Fruit fly (Drosophila melanogaster): ENCODE data around the gene tsg.

tsg gene

DNA sequence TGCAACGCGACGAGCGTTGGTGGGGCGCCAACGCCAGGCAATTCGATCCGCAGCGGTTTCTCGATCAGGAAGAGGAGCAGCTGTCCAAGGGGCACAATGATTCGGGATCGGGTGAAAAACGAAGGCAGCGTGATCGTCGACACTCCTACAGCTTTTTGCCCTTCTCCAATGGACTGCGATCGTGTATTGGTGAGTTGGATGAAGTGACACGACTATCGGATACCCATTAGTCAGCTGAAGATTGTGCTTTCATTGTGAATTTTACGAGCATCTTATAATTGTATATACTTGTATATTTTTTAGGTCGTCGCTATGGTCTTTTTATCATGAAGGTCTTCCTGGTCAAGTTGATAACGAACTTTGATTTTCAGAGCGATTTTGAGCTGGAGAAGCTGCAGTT, 46.0 kb upstream of the tsg start (continued):
- TF ChIP-seq tna (GFP tag; IDR thresholded peaks at IDR 0.05; ENCODE audit: partially characterized antibody) (peak; percentile 66; the same call in 1 of the 2 replicates), CG15269 (tag; optimal IDR thresholded peaks at IDR 0.05) (no peak), CG9215 (GFP tag; IDR thresholded peaks at IDR 0.05) (no peak)

DNA sequence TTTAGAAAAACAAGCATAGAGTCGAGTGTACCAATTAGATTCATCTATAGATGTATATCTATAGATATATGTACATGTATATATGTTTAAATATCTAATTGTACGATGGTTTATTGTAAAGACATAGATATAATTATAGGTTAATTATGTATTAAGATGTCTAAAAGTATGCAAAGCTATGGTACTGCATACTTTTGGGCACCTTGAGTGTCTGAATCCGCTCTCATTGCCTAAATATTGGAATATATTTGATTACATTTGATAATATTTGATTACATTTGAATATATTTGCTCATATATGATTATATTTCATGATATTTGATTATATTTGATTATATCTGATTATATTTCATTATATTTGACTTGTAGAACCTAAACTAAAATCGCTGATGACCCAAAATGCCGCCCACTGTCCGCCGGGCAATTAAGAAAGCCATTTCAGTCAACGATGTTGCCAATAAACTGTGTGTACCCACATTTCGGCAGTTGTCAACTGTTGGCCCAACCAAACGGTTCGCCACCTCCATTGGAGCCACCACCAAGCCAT, 43.5 kb upstream of the tsg start, which contains the start of gene Cyp318a1:
Gene Cyp318a1, plus strand, starts transcription at position 497 of the 547 bp plus-strand sequence.
- TF ChIP-seq CG8290 (GFP tag; optimal IDR thresholded peaks at IDR 0.05) (peak; percentile 78), CG8290 (tag; optimal IDR thresholded peaks at IDR 0.05) (peak in 1 of 2 experiments; percentile 84), Oli (tag; optimal IDR thresholded peaks at IDR 0.05) (no peak), CG17612 (GFP tag; IDR thresholded peaks at IDR 0.05) (peak; percentile 65; the same call in 1 of the 2 replicates)

DNA sequence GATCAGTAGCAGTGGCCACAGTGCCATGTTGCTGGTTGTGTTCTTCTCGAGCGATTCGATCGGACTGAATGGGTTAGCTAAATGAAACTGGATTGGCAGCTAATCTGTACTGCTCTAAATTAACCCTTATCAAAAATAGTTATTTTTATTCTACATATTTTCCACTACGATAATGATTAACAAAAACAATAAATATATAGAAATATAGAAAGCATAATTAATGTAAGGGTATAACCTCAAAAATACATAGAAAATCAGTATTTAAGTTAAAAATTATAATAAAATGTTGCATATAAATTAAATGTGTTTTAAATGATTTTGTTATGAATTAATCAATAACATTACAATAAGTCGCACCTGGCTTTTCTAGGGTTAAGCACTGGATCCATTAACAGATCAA, 42.7 kb upstream of the tsg start, which contains the start of gene Cyp311a1:
Gene Cyp311a1, minus strand, starts transcription at position 66 of the 400 bp plus-strand sequence.
- TF ChIP-seq grau (tag; optimal IDR thresholded peaks at IDR 0.05) (no peak), row (GFP tag; IDR thresholded peaks at IDR 0.05) (peak; percentile 17; the same call in 1 of the 3 replicates)

DNA sequence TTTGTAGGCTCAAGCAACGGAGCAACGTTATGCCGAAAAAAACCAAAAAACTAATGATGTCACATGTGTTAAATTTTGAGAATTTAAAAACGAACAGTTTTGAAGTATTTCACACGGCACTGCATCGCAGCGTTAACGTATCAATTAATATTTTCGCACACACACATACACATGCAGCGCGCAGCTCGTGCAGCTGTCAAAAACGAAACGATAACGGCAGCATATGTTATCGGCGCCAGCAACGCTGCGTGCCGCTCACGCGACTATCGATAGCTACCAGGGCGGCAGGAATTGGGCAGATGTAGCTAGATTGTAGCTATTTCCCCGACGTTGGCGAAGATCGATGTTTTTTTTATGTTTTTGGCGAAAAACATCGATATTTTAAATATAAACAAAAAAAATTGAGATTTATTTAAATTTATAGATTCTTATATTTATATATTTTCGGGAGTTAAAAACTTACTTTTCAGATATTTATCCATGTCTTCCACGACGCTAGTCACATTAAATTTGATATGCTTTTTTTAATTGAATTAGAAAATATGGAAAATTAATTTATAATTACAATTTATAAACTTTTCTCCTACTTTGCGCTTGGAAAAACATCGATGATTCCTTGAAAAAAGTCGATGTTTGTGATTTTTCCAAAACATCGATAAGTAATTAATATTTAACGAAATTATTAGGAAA, 40.2 kb upstream of the tsg start, which contains the start of gene Usp7:
Gene Usp7, minus strand, starts transcription at position 208 of the 690 bp plus-strand sequence.
- TF ChIP-seq Gsc (GFP tag; IDR thresholded peaks at IDR 0.05) (no peak), Nf-YB (GFP tag; optimal IDR thresholded peaks at IDR 0.05) (no peak), D19B (GFP tag; optimal IDR thresholded peaks at IDR 0.05) (no peak), CG12659 (GFP tag; optimal IDR thresholded peaks at IDR 0.05) (peak; percentile 75), chn (GFP tag; optimal IDR thresholded peaks at IDR 0.05) (no peak), tio (GFP tag; optimal IDR thresholded peaks at IDR 0.05) (no peak), dimm (GFP tag; IDR thresholded peaks at IDR 0.05) (no peak), CG12219 (GFP tag; optimal IDR thresholded peaks at IDR 0.05) (no peak), oc (tag; optimal IDR thresholded peaks at IDR 0.05) (no peak), tin (GFP tag; optimal IDR thresholded peaks at IDR 0.05) (no peak), CG1603 (tag; optimal IDR thresholded peaks at IDR 0.05) (no peak), CG31388 (GFP tag; optimal IDR thresholded peaks at IDR 0.05) (no peak), CG6254 (GFP tag; optimal IDR thresholded peaks at IDR 0.05) (no peak), CG16813 (GFP tag; IDR thresholded peaks at IDR 0.05; ENCODE audit: partially characterized antibody) (peak; percentile 97), CG31441 (GFP tag; IDR thresholded peaks at IDR 0.05) (no peak; the same call in 1 of the 2 replicates), CG3726 (GFP tag; IDR thresholded peaks at IDR 0.05) (no peak), danr (GFP tag; IDR thresholded peaks at IDR 0.05) (no peak), ci (GFP tag; IDR thresholded peaks at IDR 0.05) (peak; percentile 61; the same call in 1 of the 3 replicates), CG30431 (GFP tag; optimal IDR thresholded peaks at IDR 0.05) (no peak), Stat92E (GFP tag; optimal IDR thresholded peaks at IDR 0.05) (no peak), corto (GFP tag; optimal IDR thresholded peaks at IDR 0.05) (no peak), Fer1 (GFP tag; optimal IDR thresholded peaks at IDR 0.05) (no peak), ken (GFP tag; IDR thresholded peaks at IDR 0.05) (no peak), gsb (GFP tag; IDR thresholded peaks at IDR 0.05) (no peak), schlank (tag; optimal IDR thresholded peaks at IDR 0.05) (no peak), CG15696 (tag; optimal IDR thresholded peaks at IDR 0.05) (no peak), pho (GFP tag; optimal IDR thresholded peaks at IDR 0.05) (no peak), CG2202 (tag; optimal IDR thresholded peaks at IDR 0.05) (no peak), CG15073 (GFP tag; optimal IDR thresholded peaks at IDR 0.05) (no peak), CG11695 (GFP tag; IDR thresholded peaks at IDR 0.05) (no peak), CG7372 (GFP tag; IDR thresholded peaks at IDR 0.05) (0 out of 2 replicates have a peak, but pooled peaks have one; percentile 17), dysf (GFP tag; IDR thresholded peaks at IDR 0.05) (peak; percentile 6; the same call in 1 of the 3 replicates), Myb (GFP tag; optimal IDR thresholded peaks at IDR 0.05) (peak; percentile 26), Meics (GFP tag; optimal IDR thresholded peaks at IDR 0.05) (no peak), grn (GFP tag; optimal IDR thresholded peaks at IDR 0.05) (no peak)
